Worm (Caenorhabditis elegans) whole organism, young adult: ENCODE results near the gene F22F4.5.

Experiments used
- aptf-3 ChIP-seq: fragments of 200-800 bp; sonication (Bioruptor generic); IDR thresholded peaks from 2 replicates; pipeline ENCODE4 v1.3.6; 2022; ENCODE audit warnings: missing genetic modification characterization, missing compliant biosample characterization
- bed-1 ChIP-seq: fragments of 200-800 bp; sonication (Bioruptor generic); IDR thresholded peaks from 2 replicates; pipeline ENCODE4 v1.3.6; 2022; ENCODE audit warnings: missing genetic modification reagents, missing genetic modification characterization, missing compliant biosample characterization
- die-1 ChIP-seq: sonication (generic microtip); optimal IDR thresholded peaks from 2 replicates; lab custom pipeline; 2016; ENCODE audit warnings: missing genotype, mild to moderate bottlenecking, missing genetic modification characterization, missing compliant biosample characterization
- gei-17 ChIP-seq: fragments of 200-800 bp; sonication (Bioruptor generic); optimal IDR thresholded peaks from 2 replicates; lab custom pipeline; 2018; ENCODE audit warnings: mild to moderate bottlenecking, missing genetic modification characterization, missing compliant biosample characterization
- hlh-26 ChIP-seq: fragments of 200-800 bp; sonication (Bioruptor generic); conservative IDR thresholded peaks from 2 replicates; pipeline ENCODE4 v1.3.6; 2022; ENCODE audit warnings: missing genetic modification reagents, missing genetic modification characterization, missing compliant biosample characterization
- lag-1 ChIP-seq: fragments of 200-800 bp; sonication (Bioruptor generic); IDR thresholded peaks from 2 replicates; pipeline ENCODE4 v1.3.6; 2022; ENCODE audit warnings: missing genetic modification reagents, missing genetic modification characterization, missing compliant biosample characterization
- pha-4 ChIP-seq: fragments of 150-350 bp; sonication (generic microtip); optimal IDR thresholded peaks from 2 replicates; lab custom pipeline; 2014; ENCODE audit warnings: missing biosample characterization, missing genetic modification reagents, missing genetic modification characterization
- sdz-38 ChIP-seq: sonication (generic microtip); optimal IDR thresholded peaks from 2 replicates; lab custom pipeline; 2016; ENCODE audit warnings: missing genotype, missing genetic modification characterization, missing compliant biosample characterization
- snpc-4 ChIP-seq, 5 experiments: fragments of 150-350 bp in 1 of 5; sonication (generic microtip) in 4 of 5; optimal IDR thresholded peaks; 2 replicates each; lab custom pipeline; 2014 to 2018; ENCODE audit warnings: missing genetic modification characterization in 5 of 5, missing biosample characterization in 3 of 5, antibody characterized with exemption in 2 of 5, mild to moderate bottlenecking in 2 of 5, missing compliant biosample characterization in 2 of 5, missing genotype in 2 of 5, moderate library complexity in 2 of 5, missing genetic modification reagents in 1 of 5
- tbp1 ChIP-seq: fragments of 200-800 bp; sonication (Bioruptor generic); optimal IDR thresholded peaks from 2 replicates; lab custom pipeline; 2018; ENCODE audit warnings: mild to moderate bottlenecking, missing genetic modification characterization, missing compliant biosample characterization
- zim-3 ChIP-seq: sonication (generic microtip); optimal IDR thresholded peaks from 2 replicates; lab custom pipeline; 2017; ENCODE audit warnings: mild to moderate bottlenecking, missing genetic modification characterization, moderate library complexity, missing compliant biosample characterization

DNA sequence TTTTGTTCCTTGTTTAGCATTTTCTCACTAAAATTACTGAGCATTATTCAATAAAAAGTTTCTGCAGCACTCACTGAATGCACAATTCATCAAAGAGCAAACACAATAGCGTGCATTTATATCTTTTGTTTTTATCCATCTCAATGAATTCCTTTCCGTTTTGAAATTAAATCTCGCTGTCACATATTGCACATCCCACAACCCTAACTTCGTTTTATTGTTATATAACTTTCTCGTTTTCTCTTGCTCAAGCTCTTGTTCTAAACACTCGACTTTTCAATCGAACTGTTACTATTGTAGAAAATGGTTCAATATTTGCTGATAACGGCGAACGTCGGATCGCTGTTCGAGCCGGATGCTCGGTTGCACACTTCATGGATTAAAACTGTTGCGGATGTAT, 38.5 kb upstream of the F22F4.5 start, which contains the start of gene ipp-5:
- no peak for TF ChIP-seq die-1 (tag; lab: Kevin White, UChicago)
- no peak for TF ChIP-seq snpc-4 (GFP tag; optimal IDR thresholded peaks at IDR 0.05; lab: Kevin White, UChicago)
- TF ChIP-seq snpc-4 (tag; optimal IDR thresholded peaks at IDR 0.05; lab: Kevin White, UChicago) = no peak
- TF ChIP-seq tbp1 (GFP tag; lab: Kevin White, UChicago) = no peak
- no peak for TF ChIP-seq pha-4
- no peak for TF ChIP-seq aptf-3
- TF ChIP-seq gei-17 (GFP tag; lab: Kevin White, UChicago) = no peak
- no peak for TF ChIP-seq zim-3 (tag; lab: Kevin White, UChicago)
- TF ChIP-seq lag-1 (GFP tag; lab: Robert Waterston, UW) = no peak
- TF ChIP-seq bed-1 (GFP tag; lab: Robert Waterston, UW) = no peak
- no peak for TF ChIP-seq hlh-26 (GFP tag; lab: Robert Waterston, UW)
- TF ChIP-seq sdz-38 (tag; lab: Kevin White, UChicago) = no peak
